Worm (Caenorhabditis elegans) whole organism, L4 larva: ENCODE data around the gene tag-52.

ENCODE experiments used
- ceh-32 ChIP-seq: sonication (generic microtip); optimal IDR thresholded peaks from 2 replicates; lab custom pipeline; 2016; ENCODE audit warnings: mild to moderate bottlenecking, missing genetic modification characterization, missing compliant biosample characterization; ENCODE audit not compliant: poor library complexity
- cey-2 ChIP-seq: sonication (generic microtip); optimal IDR thresholded peaks from 3 replicates; lab custom pipeline; 2017; ENCODE audit warnings: missing genetic modification characterization, mild to moderate bottlenecking, missing compliant biosample characterization, antibody characterized with exemption, borderline replicate concordance; ENCODE audit not compliant: insufficient read depth
- daf-16 ChIP-seq, 3 experiments: sonication (generic microtip); optimal IDR thresholded peaks; 2 replicates each; lab custom pipeline; 2016 to 2017; ENCODE audit warnings: missing genetic modification characterization in 3 of 3, missing genetic modification reagents in 3 of 3, mild to moderate bottlenecking in 2 of 3, missing compliant biosample characterization in 2 of 3, missing biosample characterization in 1 of 3, moderate library complexity in 1 of 3
- dmd-9 ChIP-seq: fragments of 200-800 bp; sonication (Bioruptor generic); IDR thresholded peaks from 2 replicates; pipeline ENCODE4 v1.3.6; 2022; ENCODE audit warnings: missing genetic modification reagents, missing genetic modification characterization, missing compliant biosample characterization
- egl-27 ChIP-seq: sonication (generic microtip); optimal IDR thresholded peaks from 3 replicates; lab custom pipeline; 2017; ENCODE audit warnings: missing biosample characterization, missing genetic modification reagents, missing genetic modification characterization
- lin-38 ChIP-seq: fragments of 200-800 bp; sonication (Bioruptor generic); IDR thresholded peaks from 2 replicates; pipeline ENCODE4 v1.3.6; 2022; ENCODE audit warnings: missing genetic modification reagents, missing genetic modification characterization, missing compliant biosample characterization
- nhr-77 ChIP-seq: fragments of 150-350 bp; optimal IDR thresholded peaks from 2 replicates; lab custom pipeline; 2014; ENCODE audit warnings: missing biosample characterization, missing genetic modification characterization
- pha-4 ChIP-seq, 2 experiments: fragments of 150-350 bp in 1 of 2; fragments of 200-800 bp in 1 of 2; sonication (Bioruptor generic) in 1 of 2; IDR thresholded peaks in 1 of 2; optimal IDR thresholded peaks in 1 of 2; 2 replicates each; pipeline versions ENCODE4 v1.3.6 to Lab custom; 2014 to 2022; ENCODE audit warnings: missing genetic modification characterization in 2 of 2, missing genetic modification reagents in 2 of 2, missing biosample characterization in 1 of 2, missing compliant biosample characterization in 1 of 2
- spr-1 ChIP-seq: sonication (generic microtip); optimal IDR thresholded peaks from 2 replicates; lab custom pipeline; 2016; ENCODE audit warnings: mild to moderate bottlenecking, missing genetic modification characterization, missing compliant biosample characterization
- unc-62 ChIP-seq, 3 experiments: fragments of 150-350 bp in 1 of 3; sonication (generic microtip); optimal IDR thresholded peaks in 2 of 3; peaks in 1 of 3; 1 replicate in 1 of 3; 2 replicates in 2 of 3; lab custom pipeline; 2014 to 2017; ENCODE audit warnings: missing biosample characterization in 3 of 3, missing genetic modification characterization in 3 of 3, missing genetic modification reagents in 3 of 3, missing genotype in 1 of 3

ce11 chrX:3701861-3702260, 23.5 kb upstream of the tag-52 start:
- TF ChIP-seq unc-62 (GFP tag; optimal IDR thresholded peaks at IDR 0.05 in 1 of 2; lab: Kevin White, UChicago) (no peak), unc-62 (tag; optimal IDR thresholded peaks at IDR 0.05; lab: Kevin White, UChicago) (no peak), nhr-77 (no peak), ceh-32 (tag; lab: Kevin White, UChicago) (no peak), dmd-9 (GFP tag; lab: Robert Waterston, UW) (no peak), pha-4 (GFP tag; IDR thresholded peaks at IDR 0.05; lab: Robert Waterston, UW) (no peak), pha-4 (tag; optimal IDR thresholded peaks at IDR 0.05; lab: Kevin White, UChicago) (no peak), cey-2 (tag; lab: Kevin White, UChicago) (no peak), spr-1 (no peak), lin-38 (GFP tag; lab: Robert Waterston, UW) (no peak), egl-27 (tag; lab: Kevin White, UChicago) (no peak), daf-16 (GFP tag; optimal IDR thresholded peaks at IDR 0.05; lab: Kevin White, UChicago) (no peak), daf-16 (tag; optimal IDR thresholded peaks at IDR 0.05; lab: Kevin White, UChicago) (no peak)
